Worm (Caenorhabditis elegans): ENCODE data around the gene T22B7.7.

The T22B7.7 gene

ce11 chrX:5653813-5654212, at the start of gene T22B7.7:
Gene T22B7.7, minus strand, starts transcription at chrX:5654074.
- TF ChIP-seq ets-7 (tag; optimal IDR thresholded peaks at IDR 0.05) (no peak), hnd-1 (tag; optimal IDR thresholded peaks at IDR 0.05) (no peak), tbx-11 (GFP tag; IDR thresholded peaks at IDR 0.05) (no peak), hmbx-1 (tag; optimal IDR thresholded peaks at IDR 0.05) (no peak), pes-1 (GFP tag; IDR thresholded peaks at IDR 0.05) (no peak), B0310.2 (tag; optimal IDR thresholded peaks at IDR 0.05) (no peak), ceh-36 (tag; optimal IDR thresholded peaks at IDR 0.05) (no peak), flt-1 (GFP tag; IDR thresholded peaks at IDR 0.05) (no peak), ama-1 (optimal IDR thresholded peaks at IDR 0.05) (no peak), scrt-1 (GFP tag; IDR thresholded peaks at IDR 0.05) (no peak), hmg-4 (GFP tag; optimal IDR thresholded peaks at IDR 0.05) (no peak), F13C5.2 (tag; optimal IDR thresholded peaks at IDR 0.05) (no peak), aly-1 (tag; optimal IDR thresholded peaks at IDR 0.05) (no peak), tbx-37 (GFP tag; conservative IDR thresholded peaks at IDR 0.05) (no peak), tra-4 (tag; optimal IDR thresholded peaks at IDR 0.05) (no peak), ceh-13 (GFP tag; optimal IDR thresholded peaks at IDR 0.05) (no peak), sea-1 (GFP tag; conservative IDR thresholded peaks at IDR 0.05) (no peak)

ce11 chrX:5699555-5699954, 45.7 kb upstream of the T22B7.7 start:
- TF ChIP-seq hmbx-1 (tag; optimal IDR thresholded peaks at IDR 0.05), result no peak
- TF ChIP-seq hnd-1 (tag; optimal IDR thresholded peaks at IDR 0.05), result no peak
- TF ChIP-seq tra-4 (tag; optimal IDR thresholded peaks at IDR 0.05), result no peak
- TF ChIP-seq tbx-37 (GFP tag; conservative IDR thresholded peaks at IDR 0.05), result no peak
- no peak for TF ChIP-seq sea-1 (GFP tag; conservative IDR thresholded peaks at IDR 0.05)
- TF ChIP-seq flt-1 (GFP tag; IDR thresholded peaks at IDR 0.05), result no peak
- TF ChIP-seq tbx-11 (GFP tag; IDR thresholded peaks at IDR 0.05), result no peak
- TF ChIP-seq aly-1 (tag; optimal IDR thresholded peaks at IDR 0.05), result no peak
- TF ChIP-seq F13C5.2 (tag; optimal IDR thresholded peaks at IDR 0.05), result no peak
- no peak for TF ChIP-seq ets-7 (tag; optimal IDR thresholded peaks at IDR 0.05)
- no peak for TF ChIP-seq scrt-1 (GFP tag; IDR thresholded peaks at IDR 0.05)

- no peak for TF ChIP-seq tbx-37 (GFP tag; conservative IDR thresholded peaks at IDR 0.05)
- TF ChIP-seq B0310.2 (tag; optimal IDR thresholded peaks at IDR 0.05), result no peak
- TF ChIP-seq ceh-36 (tag; optimal IDR thresholded peaks at IDR 0.05), result no peak
- no peak for TF ChIP-seq F13C5.2 (tag; optimal IDR thresholded peaks at IDR 0.05)
- TF ChIP-seq flt-1 (GFP tag; IDR thresholded peaks at IDR 0.05), result 0 out of 2 replicates have a peak, but pooled peaks have one; percentile 13
- no peak for TF ChIP-seq tbx-11 (GFP tag; IDR thresholded peaks at IDR 0.05)
- 0 out of 2 replicates have a peak, but pooled peaks have one; percentile 26 for TF ChIP-seq sea-1 (GFP tag; conservative IDR thresholded peaks at IDR 0.05)
- TF ChIP-seq ama-1 (optimal IDR thresholded peaks at IDR 0.05), result no peak
Observed at ce11 chrX:5698419-5698818, 44.5 kb upstream of the T22B7.7 start.

ce11 chrX:5697208-5697607, 43.3 kb upstream of the T22B7.7 start, which contains the start of gene W01C8.5:
Gene W01C8.5, minus strand, starts transcription at chrX:5697308.
- TF ChIP-seq scrt-1 (GFP tag; IDR thresholded peaks at IDR 0.05) (no peak), flt-1 (GFP tag; IDR thresholded peaks at IDR 0.05) (no peak)

ce11 chrX:5696197-5696596, 42.3 kb upstream of the T22B7.7 start:
- TF ChIP-seq hmg-4 (GFP tag; optimal IDR thresholded peaks at IDR 0.05) (peak; percentile 59), tbx-11 (GFP tag; IDR thresholded peaks at IDR 0.05) (no peak), hmbx-1 (tag; optimal IDR thresholded peaks at IDR 0.05) (no peak), flt-1 (GFP tag; IDR thresholded peaks at IDR 0.05) (no peak)

ce11 chrX:5695416-5695815, 41.5 kb upstream of the T22B7.7 start:
- no peak for TF ChIP-seq tbx-37 (GFP tag; conservative IDR thresholded peaks at IDR 0.05)
- no peak for TF ChIP-seq ama-1 (optimal IDR thresholded peaks at IDR 0.05)
- no peak for TF ChIP-seq ets-7 (tag; optimal IDR thresholded peaks at IDR 0.05)
- TF ChIP-seq ceh-13 (GFP tag; optimal IDR thresholded peaks at IDR 0.05), result no peak
- no peak for TF ChIP-seq hmg-4 (GFP tag; optimal IDR thresholded peaks at IDR 0.05)
- no peak for TF ChIP-seq hmbx-1 (tag; optimal IDR thresholded peaks at IDR 0.05)
- no peak for TF ChIP-seq tra-4 (tag; optimal IDR thresholded peaks at IDR 0.05)
- TF ChIP-seq scrt-1 (GFP tag; IDR thresholded peaks at IDR 0.05), result no peak
- no peak for TF ChIP-seq sea-1 (GFP tag; conservative IDR thresholded peaks at IDR 0.05)
- TF ChIP-seq aly-1 (tag; optimal IDR thresholded peaks at IDR 0.05), result no peak
- no peak for TF ChIP-seq tbx-11 (GFP tag; IDR thresholded peaks at IDR 0.05)
- no peak for TF ChIP-seq flt-1 (GFP tag; IDR thresholded peaks at IDR 0.05)
- TF ChIP-seq pes-1 (GFP tag; IDR thresholded peaks at IDR 0.05), result no peak
- TF ChIP-seq ceh-36 (tag; optimal IDR thresholded peaks at IDR 0.05), result no peak
- no peak for TF ChIP-seq hnd-1 (tag; optimal IDR thresholded peaks at IDR 0.05)
- no peak for TF ChIP-seq F13C5.2 (tag; optimal IDR thresholded peaks at IDR 0.05)

ce11 chrX:5692099-5692498, 38.2 kb upstream of the T22B7.7 start, which contains the start of gene W01C8.1:
Gene W01C8.1, plus strand, starts transcription at chrX:5692399.
- TF ChIP-seq B0310.2 (tag; optimal IDR thresholded peaks at IDR 0.05), result no peak
- TF ChIP-seq tra-4 (tag; optimal IDR thresholded peaks at IDR 0.05), result no peak
- no peak for TF ChIP-seq sea-1 (GFP tag; conservative IDR thresholded peaks at IDR 0.05)
- TF ChIP-seq ets-7 (tag; optimal IDR thresholded peaks at IDR 0.05), result no peak
- TF ChIP-seq tbx-37 (GFP tag; conservative IDR thresholded peaks at IDR 0.05), result no peak
- TF ChIP-seq tbx-11 (GFP tag; IDR thresholded peaks at IDR 0.05), result no peak
- no peak for TF ChIP-seq flt-1 (GFP tag; IDR thresholded peaks at IDR 0.05)
- TF ChIP-seq scrt-1 (GFP tag; IDR thresholded peaks at IDR 0.05), result no peak

- TF ChIP-seq ets-7 (tag; optimal IDR thresholded peaks at IDR 0.05) (no peak), tra-4 (tag; optimal IDR thresholded peaks at IDR 0.05) (no peak), hmg-4 (GFP tag; optimal IDR thresholded peaks at IDR 0.05) (no peak), hmbx-1 (tag; optimal IDR thresholded peaks at IDR 0.05) (no peak), sea-1 (GFP tag; conservative IDR thresholded peaks at IDR 0.05) (no peak), tbx-11 (GFP tag; IDR thresholded peaks at IDR 0.05) (no peak)
Observed at ce11 chrX:5689077-5689476, 35.2 kb upstream of the T22B7.7 start.

Data from whole organism, early embryonic.